Fruit fly (Drosophila melanogaster): ENCODE results near the gene Glut1.

Glut1 gene

DNA sequence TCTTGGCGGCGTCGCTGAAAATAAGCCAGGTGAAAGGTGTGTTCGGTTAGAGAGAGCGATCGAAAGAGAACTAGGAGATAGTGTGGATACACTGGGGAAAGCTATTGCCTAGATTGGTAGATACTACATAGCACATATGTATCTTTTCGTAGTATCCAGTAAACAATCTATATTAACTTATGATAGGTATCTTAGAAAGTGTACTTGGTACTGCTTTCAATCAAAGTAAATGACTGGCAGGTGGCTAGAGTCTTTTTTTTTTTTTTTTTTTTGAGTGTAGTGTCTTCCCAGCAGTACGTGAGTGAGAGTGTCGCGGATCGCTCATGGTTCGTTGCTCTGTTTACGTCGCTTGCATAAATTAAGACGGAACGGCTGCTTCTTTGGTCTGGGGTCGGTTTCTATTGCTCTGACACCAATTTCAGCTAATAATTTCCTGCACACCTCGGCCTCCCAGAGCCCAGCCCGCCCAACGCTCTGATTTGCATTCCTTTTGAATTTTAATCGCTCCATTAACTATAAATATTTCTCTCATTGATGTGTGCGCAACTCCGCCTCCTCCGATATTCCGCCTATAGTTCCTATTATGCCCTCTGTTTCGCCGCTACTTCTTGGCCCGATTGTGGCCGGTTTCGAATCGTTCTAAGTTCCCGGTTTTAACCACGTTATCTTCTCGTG is 115.9 kb downstream of the Glut1 start (continued):
- TF ChIP-seq Sox102F (GFP tag; optimal IDR thresholded peaks at IDR 0.05) (no peak), CG11902 (GFP tag; optimal IDR thresholded peaks at IDR 0.05) (no peak), dsx (GFP tag; optimal IDR thresholded peaks at IDR 0.05; ENCODE audit: poor library complexity, severe bottlenecking) (no peak), eg (GFP tag; IDR thresholded peaks at IDR 0.05) (peak; percentile 74), CG8319 (GFP tag; optimal IDR thresholded peaks at IDR 0.05) (no peak), CG31627 (GFP tag; optimal IDR thresholded peaks at IDR 0.05) (no peak), Blimp-1 (GFP tag; optimal IDR thresholded peaks at IDR 0.05) (no peak), Hr39 (GFP tag; optimal IDR thresholded peaks at IDR 0.05) (no peak), CG6276 (GFP tag; optimal IDR thresholded peaks at IDR 0.05) (peak; percentile 31), svp (GFP tag) (no peak), Smox (GFP tag; optimal IDR thresholded peaks at IDR 0.05) (no peak), fd59A (GFP tag; optimal IDR thresholded peaks at IDR 0.05) (no peak), CG11762 (GFP tag; optimal IDR thresholded peaks at IDR 0.05; ENCODE audit: insufficient read depth) (no peak), CG8119 (GFP tag; IDR thresholded peaks at IDR 0.05) (peak; percentile 65), lz (GFP tag; optimal IDR thresholded peaks at IDR 0.05) (no peak), CG3032 (tag; optimal IDR thresholded peaks at IDR 0.05) (no peak), CG6792 (GFP tag; optimal IDR thresholded peaks at IDR 0.05) (no peak), CG7368 (GFP tag; optimal IDR thresholded peaks at IDR 0.05) (no peak), achi (GFP tag; optimal IDR thresholded peaks at IDR 0.05) (peak; percentile 50), Sox14 (GFP tag; optimal IDR thresholded peaks at IDR 0.05) (no peak), Sox15 (GFP tag; optimal IDR thresholded peaks at IDR 0.05) (no peak), cyc (GFP tag; optimal IDR thresholded peaks at IDR 0.05) (no peak)

DNA sequence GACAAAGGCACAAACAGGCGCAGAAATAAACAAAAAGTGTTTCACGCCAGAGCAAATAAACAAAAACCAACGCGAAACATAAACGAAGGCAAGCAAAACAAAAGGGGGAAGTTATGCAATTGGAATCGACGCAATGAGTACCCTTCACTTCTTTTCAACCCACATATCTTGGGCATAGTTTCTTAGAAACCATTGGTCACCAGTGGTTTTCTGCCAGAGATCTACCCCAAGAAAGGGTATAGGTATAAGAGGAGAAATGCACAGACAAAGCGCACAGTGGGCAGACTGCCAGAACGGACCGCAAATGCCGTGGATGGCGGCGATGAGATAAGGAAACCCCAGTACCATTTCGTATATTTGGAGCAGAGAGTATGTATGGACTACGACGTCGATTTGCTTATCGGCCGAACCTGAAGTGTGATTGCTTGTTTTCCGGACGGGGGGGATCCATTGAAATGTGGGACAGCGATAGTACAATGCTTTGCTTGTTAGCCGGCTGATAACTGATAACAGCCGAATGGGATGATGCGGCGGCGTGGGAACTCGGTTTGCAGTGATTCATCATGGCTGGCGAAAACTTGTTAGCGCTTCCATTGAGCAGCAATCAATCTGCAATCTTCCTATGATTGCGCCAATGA is 117.2 kb downstream of the Glut1 start:
- TF ChIP-seq svp (GFP tag): peak; percentile 92
- TF ChIP-seq net (GFP tag; optimal IDR thresholded peaks at IDR 0.05): peak; percentile 28
- TF ChIP-seq Smox (GFP tag; optimal IDR thresholded peaks at IDR 0.05): peak; percentile 57
- peak; percentile 24 for TF ChIP-seq CG8632 (GFP tag; optimal IDR thresholded peaks at IDR 0.05)
- TF ChIP-seq Ets96B (tag; optimal IDR thresholded peaks at IDR 0.05): peak; percentile 42
- TF ChIP-seq Ets21C (GFP tag; optimal IDR thresholded peaks at IDR 0.05): no peak
- TF ChIP-seq OdsH (GFP tag; optimal IDR thresholded peaks at IDR 0.05): peak; percentile 48
- peak; percentile 43; the same call in 1 of the 3 replicates for TF ChIP-seq CG8119 (GFP tag; IDR thresholded peaks at IDR 0.05)
- peak; percentile 14 for TF ChIP-seq spab (GFP tag; optimal IDR thresholded peaks at IDR 0.05)
- TF ChIP-seq salr (GFP tag; optimal IDR thresholded peaks at IDR 0.05): peak in 1 of 2 experiments; percentile 10
- TF ChIP-seq Eip75B (GFP tag; optimal IDR thresholded peaks at IDR 0.05): peak; percentile 59
- no peak for TF ChIP-seq CG16779 (tag; optimal IDR thresholded peaks at IDR 0.05)
- TF ChIP-seq CG3919 (GFP tag; optimal IDR thresholded peaks at IDR 0.05): peak; percentile 45
- peak; percentile 51 for TF ChIP-seq acj6 (GFP tag; optimal IDR thresholded peaks at IDR 0.05)
- TF ChIP-seq CG4318 (GFP tag; optimal IDR thresholded peaks at IDR 0.05): no peak
- TF ChIP-seq dac (GFP tag; optimal IDR thresholded peaks at IDR 0.05): no peak
- TF ChIP-seq pdm3 (GFP tag; optimal IDR thresholded peaks at IDR 0.05): peak; percentile 45
- peak; percentile 72 for TF ChIP-seq vri (GFP tag; optimal IDR thresholded peaks at IDR 0.05)
- TF ChIP-seq Met (GFP tag; optimal IDR thresholded peaks at IDR 0.05): peak; percentile 69
- TF ChIP-seq Lpt (GFP tag; optimal IDR thresholded peaks at IDR 0.05): peak; percentile 5
- TF ChIP-seq CG6163 (GFP tag; IDR thresholded peaks at IDR 0.05): peak; percentile 72
- peak; percentile 1 for TF ChIP-seq Blimp-1 (GFP tag; optimal IDR thresholded peaks at IDR 0.05)
- peak; percentile 47 for TF ChIP-seq fkh (GFP tag; optimal IDR thresholded peaks at IDR 0.05)
- TF ChIP-seq CG34406 (GFP tag; optimal IDR thresholded peaks at IDR 0.05): peak; percentile 44
- TF ChIP-seq lz (GFP tag; optimal IDR thresholded peaks at IDR 0.05): peak; percentile 67
- peak; percentile 36 for TF ChIP-seq CG8319 (GFP tag; optimal IDR thresholded peaks at IDR 0.05)
- no peak for TF ChIP-seq Hr38 (GFP tag; optimal IDR thresholded peaks at IDR 0.05)
- TF ChIP-seq Eip93F (GFP tag; optimal IDR thresholded peaks at IDR 0.05): peak; percentile 24
- peak; percentile 24 for TF ChIP-seq CG11902 (GFP tag; optimal IDR thresholded peaks at IDR 0.05)
- TF ChIP-seq CG10669 (GFP tag; optimal IDR thresholded peaks at IDR 0.05): peak; percentile 49
- peak; percentile 17 for TF ChIP-seq fd59A (GFP tag; optimal IDR thresholded peaks at IDR 0.05)
- peak; percentile 11 for TF ChIP-seq dsx (GFP tag; optimal IDR thresholded peaks at IDR 0.05; ENCODE audit: poor library complexity, severe bottlenecking)
- TF ChIP-seq esn (GFP tag; optimal IDR thresholded peaks at IDR 0.05): peak; percentile 70
- peak; percentile 42 for TF ChIP-seq achi (GFP tag; optimal IDR thresholded peaks at IDR 0.05)
- TF ChIP-seq CG32006 (GFP tag; optimal IDR thresholded peaks at IDR 0.05): peak; percentile 43
- TF ChIP-seq CG11762 (GFP tag; optimal IDR thresholded peaks at IDR 0.05; ENCODE audit: insufficient read depth): peak; percentile 29
- TF ChIP-seq Sox15 (GFP tag; optimal IDR thresholded peaks at IDR 0.05): peak; percentile 0

Measured in whole organism, prepupa.